Worm (Caenorhabditis elegans) whole organism, late embryonic: ENCODE data around the gene rpt-1.
A peak's percentile ranks its signal among the peaks of the same experiment; 100 is the strongest.

Experiments
- C38D4.7 ChIP-seq: fragments of 200-800 bp; sonication (Bioruptor generic); optimal IDR thresholded peaks from 2 replicates; lab custom pipeline; 2018; ENCODE audit warnings: mild to moderate bottlenecking, missing genetic modification characterization, moderate library complexity, missing compliant biosample characterization
- ceh-19 ChIP-seq: fragments of 200-800 bp; sonication (Bioruptor generic); optimal IDR thresholded peaks from 2 replicates; lab custom pipeline; 2018; ENCODE audit warnings: mild to moderate bottlenecking, missing genetic modification characterization, missing compliant biosample characterization
- ceh-22 ChIP-seq: sonication (generic microtip); optimal IDR thresholded peaks from 2 replicates; lab custom pipeline; 2017; ENCODE audit warnings: missing biosample characterization, missing genetic modification characterization
- ceh-24 ChIP-seq: sonication (generic microtip); optimal IDR thresholded peaks from 2 replicates; lab custom pipeline; 2016; ENCODE audit warnings: mild to moderate bottlenecking, missing genetic modification characterization, missing compliant biosample characterization
- ceh-31 ChIP-seq: sonication (generic microtip); optimal IDR thresholded peaks from 2 replicates; lab custom pipeline; 2016; ENCODE audit warnings: missing genetic modification characterization, missing compliant biosample characterization
- ceh-34 ChIP-seq: sonication (generic microtip); optimal IDR thresholded peaks from 2 replicates; lab custom pipeline; 2016; ENCODE audit warnings: mild to moderate bottlenecking, missing genetic modification characterization, missing compliant biosample characterization
- ceh-48 ChIP-seq: sonication (generic microtip); optimal IDR thresholded peaks from 2 replicates; lab custom pipeline; 2016; ENCODE audit warnings: missing genetic modification characterization, inconsistent platforms, missing compliant biosample characterization
- ceh-6 ChIP-seq: fragments of 200-800 bp; sonication (Bioruptor generic); optimal IDR thresholded peaks from 2 replicates; lab custom pipeline; 2018; ENCODE audit warnings: mild to moderate bottlenecking, missing genetic modification characterization, missing compliant biosample characterization
- che-1 ChIP-seq: sonication (generic microtip); optimal IDR thresholded peaks from 2 replicates; lab custom pipeline; 2016; ENCODE audit warnings: mild to moderate bottlenecking, missing genetic modification characterization, missing compliant biosample characterization
- dmd-4 ChIP-seq: sonication (generic microtip); optimal IDR thresholded peaks from 2 replicates; lab custom pipeline; 2016; ENCODE audit warnings: borderline replicate concordance, missing genetic modification characterization, missing compliant biosample characterization
- dve-1 ChIP-seq: sonication (generic microtip); optimal IDR thresholded peaks from 2 replicates; lab custom pipeline; 2017; ENCODE audit warnings: antibody characterized with exemption, mild to moderate bottlenecking, missing genetic modification characterization, missing compliant biosample characterization
- elt-2 ChIP-seq: sonication (generic microtip); optimal IDR thresholded peaks from 2 replicates; lab custom pipeline; 2016; ENCODE audit warnings: missing genetic modification reagents, missing genetic modification characterization, missing compliant biosample characterization
- ets-4 ChIP-seq: sonication (generic microtip); optimal IDR thresholded peaks from 2 replicates; lab custom pipeline; 2016; ENCODE audit warnings: missing genetic modification characterization, missing compliant biosample characterization
- eyg-1 ChIP-seq: sonication (generic microtip); optimal IDR thresholded peaks from 2 replicates; lab custom pipeline; 2016; ENCODE audit warnings: missing genotype, missing genetic modification characterization, missing compliant biosample characterization
- gmeb-2 ChIP-seq: sonication (generic microtip); optimal IDR thresholded peaks from 2 replicates; lab custom pipeline; 2016; ENCODE audit warnings: missing genetic modification characterization, inconsistent platforms, missing compliant biosample characterization
- hlh-15 ChIP-seq: sonication (generic microtip); optimal IDR thresholded peaks from 2 replicates; lab custom pipeline; 2016; ENCODE audit warnings: missing genetic modification characterization, missing compliant biosample characterization
- hlh-30 ChIP-seq: sonication (generic microtip); optimal IDR thresholded peaks from 2 replicates; lab custom pipeline; 2017; ENCODE audit warnings: antibody characterized with exemption, missing genetic modification characterization, missing compliant biosample characterization; ENCODE audit not compliant: insufficient read depth
- lin-11 ChIP-seq: fragments of 200-800 bp; sonication (Bioruptor generic); optimal IDR thresholded peaks from 2 replicates; lab custom pipeline; 2018; ENCODE audit warnings: mild to moderate bottlenecking, missing genetic modification characterization, missing compliant biosample characterization
- nfya-1 ChIP-seq: sonication (generic microtip); optimal IDR thresholded peaks from 2 replicates; lab custom pipeline; 2017; ENCODE audit warnings: missing genetic modification characterization, mild to moderate bottlenecking, missing compliant biosample characterization, antibody characterized with exemption, moderate library complexity
- pax-1 ChIP-seq: fragments of 150-350 bp; optimal IDR thresholded peaks from 2 replicates; lab custom pipeline; 2014; ENCODE audit warnings: missing biosample characterization, missing genetic modification characterization
- pha-4 ChIP-seq: fragments of 150-350 bp; optimal IDR thresholded peaks from 2 replicates; lab custom pipeline; 2018; ENCODE audit warnings: missing biosample characterization, missing genetic modification reagents, missing genetic modification characterization
- pqm-1 ChIP-seq: sonication (generic microtip); optimal IDR thresholded peaks from 2 replicates; lab custom pipeline; 2016; ENCODE audit warnings: missing genetic modification characterization, missing compliant biosample characterization
- ref-2 ChIP-seq: sonication (generic microtip); optimal IDR thresholded peaks from 2 replicates; lab custom pipeline; 2016; ENCODE audit warnings: missing genetic modification characterization, missing compliant biosample characterization
- sdc-2 ChIP-seq: sonication (generic microtip); optimal IDR thresholded peaks from 2 replicates; lab custom pipeline; 2016; ENCODE audit warnings: missing genotype, missing genetic modification characterization, missing compliant biosample characterization
- tbx-2 ChIP-seq: sonication (generic microtip); optimal IDR thresholded peaks from 2 replicates; lab custom pipeline; 2016; ENCODE audit warnings: missing genetic modification characterization, missing compliant biosample characterization
- ttx-3 ChIP-seq: sonication (generic microtip); optimal IDR thresholded peaks from 2 replicates; lab custom pipeline; 2016; ENCODE audit warnings: missing genetic modification reagents, missing genetic modification characterization, missing compliant biosample characterization
- unc-3 ChIP-seq, 2 experiments: fragments of 200-800 bp in 1 of 2; sonication (Bioruptor generic) in 1 of 2; sonication (generic microtip) in 1 of 2; conservative IDR thresholded peaks in 1 of 2; optimal IDR thresholded peaks in 1 of 2; 2 replicates each; pipeline versions ENCODE4 v1.3.6 to Lab custom; 2016 to 2022; ENCODE audit warnings: missing compliant biosample characterization in 2 of 2, missing genetic modification characterization in 2 of 2, missing genetic modification reagents in 1 of 2
- unc-42 ChIP-seq: sonication (generic microtip); optimal IDR thresholded peaks from 2 replicates; lab custom pipeline; 2016; ENCODE audit warnings: missing genotype, missing genetic modification characterization, missing compliant biosample characterization
- unc-55 ChIP-seq: sonication (generic microtip); optimal IDR thresholded peaks from 2 replicates; lab custom pipeline; 2017; ENCODE audit warnings: missing biosample characterization, missing genetic modification reagents, missing genetic modification characterization
- unc-86 ChIP-seq: sonication (generic microtip); optimal IDR thresholded peaks from 2 replicates; lab custom pipeline; 2016; ENCODE audit warnings: missing genetic modification characterization, missing compliant biosample characterization
- zip-5 ChIP-seq: sonication (generic microtip); optimal IDR thresholded peaks from 2 replicates; lab custom pipeline; 2016; ENCODE audit warnings: missing genetic modification characterization, missing compliant biosample characterization
- ztf-16 ChIP-seq: sonication (generic microtip); optimal IDR thresholded peaks from 2 replicates; lab custom pipeline; 2017; ENCODE audit warnings: missing genetic modification characterization, missing compliant biosample characterization

Gene rpt-1

DNA sequence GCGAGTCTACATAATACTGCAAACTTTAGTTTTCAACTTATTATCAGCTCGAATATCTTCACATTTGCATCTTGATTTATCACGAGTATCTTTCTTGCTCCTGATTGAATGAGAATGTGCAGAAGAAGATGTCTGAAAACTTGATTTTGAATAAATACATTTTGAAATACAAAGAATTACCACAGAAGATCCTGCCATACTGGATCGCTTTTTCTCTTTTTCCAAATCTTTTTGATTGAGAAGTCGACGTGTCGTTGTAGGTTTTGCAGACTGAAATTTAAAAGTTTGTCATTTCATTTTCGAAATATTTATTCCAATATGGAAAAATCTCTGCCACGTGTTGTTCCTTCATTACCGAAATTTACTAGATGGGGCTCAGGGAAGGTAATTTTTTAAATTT lies 13.7 kb upstream of the rpt-1 start, which contains the start of gene C52E4.12:
Gene C52E4.12 (plus strand): TSS at position 301 of the 400 bp plus-strand sequence.
- TF ChIP-seq ztf-16 (tag; lab: Kevin White, UChicago), result no peak
- TF ChIP-seq eyg-1, result no peak
- TF ChIP-seq hlh-15 (tag; lab: Kevin White, UChicago), result no peak
- no peak for TF ChIP-seq ttx-3 (tag; lab: Kevin White, UChicago)
- TF ChIP-seq pha-4 (tag; lab: Kevin White, UChicago), result no peak
- TF ChIP-seq elt-2 (tag; lab: Kevin White, UChicago), result no peak
- TF ChIP-seq tbx-2 (tag; lab: Kevin White, UChicago), result no peak
- no peak for TF ChIP-seq ceh-6 (GFP tag; lab: Kevin White, UChicago)
- TF ChIP-seq lin-11 (tag; lab: Kevin White, UChicago), result no peak
- TF ChIP-seq dve-1 (tag; lab: Kevin White, UChicago), result no peak

- TF ChIP-seq ets-4 (tag; lab: Kevin White, UChicago) (no peak), ceh-34 (peak; percentile 9), nfya-1 (tag; lab: Kevin White, UChicago) (peak; percentile 32), ceh-31 (tag; lab: Kevin White, UChicago) (peak; percentile 5), tbx-2 (tag; lab: Kevin White, UChicago) (peak; percentile 17), sdc-2 (peak; percentile 1), lin-11 (tag; lab: Kevin White, UChicago) (no peak)
These were observed 11.6 kb upstream of the rpt-1 start, which contains the start of the genes cyl-1 and C52E4.7 for ce11 chrV:11993706-11994345. Gene cyl-1, minus strand, starts transcription at chrV:11993723. Gene C52E4.7, plus strand, starts transcription at chrV:11994295.

ce11 chrV:11990511-11991127 lies 8.4 kb upstream of the rpt-1 start:
- TF ChIP-seq unc-3 (GFP tag; conservative IDR thresholded peaks at IDR 0.05; lab: Robert Waterston, UW) (no peak), unc-3 (tag; optimal IDR thresholded peaks at IDR 0.05; lab: Kevin White, UChicago) (no peak), ref-2 (tag; lab: Kevin White, UChicago) (no peak), unc-86 (tag; lab: Kevin White, UChicago) (no peak), ttx-3 (tag; lab: Kevin White, UChicago) (no peak), unc-55 (GFP tag; lab: Kevin White, UChicago) (no peak), ceh-22 (tag; lab: Kevin White, UChicago) (no peak), unc-42 (tag; lab: Kevin White, UChicago) (peak; percentile 55), hlh-30 (tag; lab: Kevin White, UChicago) (no peak)

ce11 chrV:11989861-11990260 lies 7.7 kb upstream of the rpt-1 start:
- TF ChIP-seq dmd-4 (tag; lab: Kevin White, UChicago) (no peak), ceh-19 (GFP tag; lab: Kevin White, UChicago) (no peak), che-1 (tag; lab: Kevin White, UChicago) (no peak)
- TF ChIP-seq, all 69 proteins: peak for 0

ce11 chrV:11986078-11986869 lies 4.1 kb upstream of the rpt-1 start:
- TF ChIP-seq hlh-15 (tag; lab: Kevin White, UChicago) (no peak), unc-42 (tag; lab: Kevin White, UChicago) (peak; percentile 96)

ce11 chrV:11985384-11985783 lies 3.2 kb upstream of the rpt-1 start, which contains the start of gene mans-2:
Gene mans-2, minus strand, starts transcription at chrV:11985484.
- TF ChIP-seq che-1 (tag; lab: Kevin White, UChicago) (no peak), zip-5 (no peak), pax-1 (tag; lab: Kevin White, UChicago) (no peak), unc-3 (GFP tag; conservative IDR thresholded peaks at IDR 0.05; lab: Robert Waterston, UW) (no peak), unc-3 (tag; optimal IDR thresholded peaks at IDR 0.05; lab: Kevin White, UChicago) (no peak), ceh-48 (tag; lab: Kevin White, UChicago) (no peak), eyg-1 (no peak), C38D4.7 (no peak), dmd-4 (tag; lab: Kevin White, UChicago) (no peak), ceh-24 (tag; lab: Kevin White, UChicago) (no peak), sdc-2 (no peak), ceh-19 (GFP tag; lab: Kevin White, UChicago) (no peak), unc-86 (tag; lab: Kevin White, UChicago) (no peak), ceh-31 (tag; lab: Kevin White, UChicago) (no peak), gmeb-2 (no peak), pqm-1 (no peak)
